Worm (Caenorhabditis elegans): ENCODE measurements around the gene srlf-26.

The srlf-26 gene

DNA sequence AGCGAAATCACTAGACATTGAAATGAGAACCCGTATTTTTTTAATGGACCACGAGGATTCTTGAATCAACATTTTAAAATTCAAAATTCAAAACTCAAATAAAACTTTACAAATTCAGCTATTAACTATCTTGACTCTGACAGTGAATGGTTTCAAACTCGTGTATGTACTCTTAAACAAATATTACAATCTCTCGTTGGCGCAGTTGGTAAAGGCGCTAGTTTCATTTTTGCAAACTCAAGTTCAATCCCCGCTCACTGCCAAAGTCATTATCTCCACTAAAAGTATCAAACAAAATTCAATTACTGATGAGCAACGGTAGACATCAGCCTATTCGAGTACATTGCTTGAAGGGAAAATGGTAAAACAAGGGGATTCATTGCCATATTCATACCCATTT is 22.7 kb downstream of the srlf-26 start (continued):
- TF ChIP-seq ztf-25 (GFP tag; IDR thresholded peaks at IDR 0.05) = no peak
- peak; percentile 30 for TF ChIP-seq lsl-1 (GFP tag; optimal IDR thresholded peaks at IDR 0.05)
- TF ChIP-seq Y53F4B.3 (GFP tag; IDR thresholded peaks at IDR 0.05) = 0 out of 2 replicates have a peak, but pooled peaks have one; percentile 7
- TF ChIP-seq ceh-91 (GFP tag; IDR thresholded peaks at IDR 0.05) = no peak
- TF ChIP-seq lir-1 (GFP tag; conservative IDR thresholded peaks at IDR 0.05) = 0 out of 2 replicates have a peak, but pooled peaks have one; percentile 28
- peak; percentile 33 to 66 for TF ChIP-seq rec-8 (tag; optimal IDR thresholded peaks at IDR 0.05)
- peak; percentile 65 for TF ChIP-seq nhr-90 (tag; optimal IDR thresholded peaks at IDR 0.05)
- TF ChIP-seq mxl-1 (tag; optimal IDR thresholded peaks at IDR 0.05) = peak; percentile 9
- TF ChIP-seq attf-5 (GFP tag; optimal IDR thresholded peaks at IDR 0.05) = peak; percentile 27
- no peak for TF ChIP-seq hmg-20 (GFP tag; IDR thresholded peaks at IDR 0.05)
- 0 out of 2 replicates have a peak, but pooled peaks have one; percentile 21 for TF ChIP-seq ceh-40 (GFP tag; IDR thresholded peaks at IDR 0.05)
- no peak for TF ChIP-seq rcor-1 (GFP tag; IDR thresholded peaks at IDR 0.05)
- peak; percentile 26 for TF ChIP-seq lin-54 (GFP tag; optimal IDR thresholded peaks at IDR 0.05)
- TF ChIP-seq madf-10 (tag; optimal IDR thresholded peaks at IDR 0.05) = peak; percentile 50
- peak; percentile 76 for TF ChIP-seq die-1 (tag; optimal IDR thresholded peaks at IDR 0.05)
- TF ChIP-seq lsy-27 (tag; optimal IDR thresholded peaks at IDR 0.05; ENCODE audit: borderline replicate concordance, insufficient read depth) = no peak
- TF ChIP-seq Y56A3A.18 (GFP tag; IDR thresholded peaks at IDR 0.05) = 0 out of 2 replicates have a peak, but pooled peaks have one; percentile 14
- TF ChIP-seq hmg-1.2 (GFP tag; IDR thresholded peaks at IDR 0.05) = peak; percentile 52
- TF ChIP-seq madf-3 (GFP tag; IDR thresholded peaks at IDR 0.05) = no peak
- no peak for TF ChIP-seq somi-1 (GFP tag; optimal IDR thresholded peaks at IDR 0.05)
- TF ChIP-seq bed-1 (GFP tag; IDR thresholded peaks at IDR 0.05) = no peak
- peak; percentile 2 for TF ChIP-seq efl-1 (GFP tag; optimal IDR thresholded peaks at IDR 0.05)
- TF ChIP-seq F49E8.2 (tag; optimal IDR thresholded peaks at IDR 0.05; ENCODE audit: insufficient read depth) = peak; percentile 60
- TF ChIP-seq him-1 (tag; optimal IDR thresholded peaks at IDR 0.05) = peak; percentile 66
- TF ChIP-seq F22D6.2 (tag; optimal IDR thresholded peaks at IDR 0.05) = no peak
- TF ChIP-seq F33H1.4 (GFP tag; IDR thresholded peaks at IDR 0.05) = 0 out of 2 replicates have a peak, but pooled peaks have one; percentile 12
- no peak for TF ChIP-seq nfyb-1 (GFP tag; IDR thresholded peaks at IDR 0.05)
- peak; percentile 95 for TF ChIP-seq attf-6 (GFP tag; IDR thresholded peaks at IDR 0.05)
- TF ChIP-seq lin-26 (GFP tag; IDR thresholded peaks at IDR 0.05) = peak; percentile 82
- peak; percentile 64 for TF ChIP-seq chd-7 (tag; optimal IDR thresholded peaks at IDR 0.05)
- TF ChIP-seq ztf-22 (GFP tag; optimal IDR thresholded peaks at IDR 0.05) = peak; percentile 31
- TF ChIP-seq ztf-6 (GFP tag; IDR thresholded peaks at IDR 0.05) = 0 out of 2 replicates have a peak, but pooled peaks have one; percentile 17
- peak; percentile 51; the same call in 1 of the 2 replicates for TF ChIP-seq madf-6 (GFP tag; IDR thresholded peaks at IDR 0.05)
- no peak for TF ChIP-seq ccch-3 (GFP tag; optimal IDR thresholded peaks at IDR 0.05)
- peak; percentile 74 for TF ChIP-seq ZK185.1 (tag; optimal IDR thresholded peaks at IDR 0.05; ENCODE audit: poor library complexity, severe bottlenecking)

DNA sequence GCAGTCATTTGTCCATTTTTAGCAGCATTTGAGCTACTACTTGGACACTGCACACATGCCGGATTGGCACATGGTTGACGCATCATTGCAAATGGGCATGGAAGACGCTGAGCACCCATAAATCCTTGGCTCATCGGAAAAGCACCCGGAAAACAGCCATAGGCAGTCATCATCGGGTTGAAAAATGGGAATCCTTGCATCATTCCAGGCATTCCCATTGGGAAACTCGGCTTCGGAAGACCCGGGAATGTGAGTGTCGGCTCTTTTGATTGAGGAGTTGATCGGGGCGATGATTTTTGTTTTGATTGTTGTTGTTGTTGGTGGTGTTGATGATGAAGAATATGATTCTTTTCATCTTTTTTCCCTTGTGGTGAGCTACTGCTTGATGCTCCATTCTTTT is 23.9 kb downstream of the srlf-26 start:
- TF ChIP-seq ceh-100 (GFP tag; IDR thresholded peaks at IDR 0.05) = no peak
- TF ChIP-seq nhr-179 (tag; optimal IDR thresholded peaks at IDR 0.05) = no peak
- no peak for TF ChIP-seq Y53G8AR.9 (GFP tag; conservative IDR thresholded peaks at IDR 0.05)
- TF ChIP-seq bed-2 (GFP tag; IDR thresholded peaks at IDR 0.05) = no peak
- no peak for TF ChIP-seq cebp-1 (GFP tag; IDR thresholded peaks at IDR 0.05)
- no peak for TF ChIP-seq cebp-1 (tag; optimal IDR thresholded peaks at IDR 0.05)
- no peak for TF ChIP-seq lir-1 (GFP tag; conservative IDR thresholded peaks at IDR 0.05)
- TF ChIP-seq nhr-80 (tag; optimal IDR thresholded peaks at IDR 0.05) = no peak
- no peak for TF ChIP-seq madf-10 (tag; optimal IDR thresholded peaks at IDR 0.05)
- no peak for TF ChIP-seq pha-4 (tag; optimal IDR thresholded peaks at IDR 0.05)
- no peak for TF ChIP-seq F10E7.11 (tag; optimal IDR thresholded peaks at IDR 0.05)
- TF ChIP-seq hlh-26 (GFP tag; conservative IDR thresholded peaks at IDR 0.05) = no peak
- TF ChIP-seq D2030.7 (GFP tag; IDR thresholded peaks at IDR 0.05) = no peak
- TF ChIP-seq rpc-1 (optimal IDR thresholded peaks at IDR 0.05) = no peak
- no peak for TF ChIP-seq rpc-1 (tag; optimal IDR thresholded peaks at IDR 0.05)
- TF ChIP-seq ztf-28 (GFP tag; IDR thresholded peaks at IDR 0.05) = no peak
- no peak for TF ChIP-seq F23B12.7 (tag; optimal IDR thresholded peaks at IDR 0.05; ENCODE audit: insufficient read depth)
